Fruit fly (Drosophila melanogaster) whole organism, embryonic: Measurements from ENCODE around the gene CG14642.

ENCODE experiments used
- Aef1 ChIP-seq: fragments of 200-800 bp; sonication (Bioruptor generic); IDR thresholded peaks from 3 replicates; pipeline ENCODE4 v1.3.6; 2022; ENCODE audit warnings: missing biosample characterization, missing genetic modification characterization
- CG10431 ChIP-seq: fragments of 200-800 bp; sonication (Bioruptor generic); optimal IDR thresholded peaks from 3 replicates; lab custom pipeline; 2018; ENCODE audit warnings: missing biosample characterization, mild to moderate bottlenecking, missing genetic modification characterization
- CG12659 ChIP-seq: fragments of 200-800 bp; sonication (Bioruptor generic); optimal IDR thresholded peaks from 3 replicates; lab custom pipeline; 2017; ENCODE audit warnings: mild to moderate bottlenecking, missing biosample characterization, missing genetic modification reagents, missing genetic modification characterization
- CG13424 ChIP-seq: fragments of 200-800 bp; sonication (Bioruptor generic); optimal IDR thresholded peaks from 2 replicates; lab custom pipeline; 2019; ENCODE audit warnings: missing biosample characterization, mild to moderate bottlenecking, missing genetic modification characterization, moderate library complexity
- CG13775 ChIP-seq: fragments of 200-800 bp; sonication (Bioruptor generic); optimal IDR thresholded peaks from 3 replicates; lab custom pipeline; 2017; ENCODE audit warnings: missing biosample characterization, mild to moderate bottlenecking, missing genetic modification characterization
- CG14710 ChIP-seq: fragments of 200-800 bp; sonication (Bioruptor generic); optimal IDR thresholded peaks from 3 replicates; lab custom pipeline; 2019; ENCODE audit warnings: missing biosample characterization, mild to moderate bottlenecking, missing genetic modification characterization, moderate library complexity
- CG17361 ChIP-seq: fragments of 200-800 bp; sonication (Bioruptor generic); IDR thresholded peaks from 3 replicates; pipeline ENCODE4 v1.3.6; 2022; ENCODE audit warnings: missing biosample characterization, missing genetic modification characterization
- CG18011 ChIP-seq: fragments of 200-800 bp; sonication (Bioruptor generic); optimal IDR thresholded peaks from 2 replicates; lab custom pipeline; 2017; ENCODE audit warnings: missing biosample characterization, missing genetic modification characterization, mild to moderate bottlenecking, moderate library complexity, missing genotype
- CG18764 ChIP-seq: fragments of 200-800 bp; sonication (Bioruptor generic); optimal IDR thresholded peaks from 3 replicates; lab custom pipeline; 2016; ENCODE audit warnings: missing biosample characterization, missing genetic modification characterization
- CG2129 ChIP-seq: fragments of 200-800 bp; sonication (Bioruptor generic); IDR thresholded peaks from 2 replicates; pipeline ENCODE4 v1.3.6; 2022; ENCODE audit warnings: missing biosample characterization, missing genetic modification characterization; ENCODE audit not compliant: partially characterized antibody
- CG2199 ChIP-seq: fragments of 200-800 bp; sonication (Bioruptor generic); IDR thresholded peaks from 3 replicates; pipeline ENCODE4 v1.3.6; 2022; ENCODE audit warnings: missing biosample characterization, missing genetic modification characterization
- CG3065 ChIP-seq: fragments of 200-800 bp; sonication (Bioruptor generic); optimal IDR thresholded peaks from 2 replicates; lab custom pipeline; 2016; ENCODE audit warnings: missing biosample characterization, missing genetic modification characterization
- CG32772 ChIP-seq: fragments of 200-800 bp; sonication (Bioruptor generic); IDR thresholded peaks from 2 replicates; pipeline ENCODE4 v1.3.6; 2022; ENCODE audit warnings: missing biosample characterization, missing genetic modification characterization
- CG33213 ChIP-seq: fragments of 200-800 bp; sonication (Bioruptor generic); optimal IDR thresholded peaks from 3 replicates; lab custom pipeline; 2016; ENCODE audit warnings: missing biosample characterization, missing genetic modification characterization
- CG3995 ChIP-seq: fragments of 200-800 bp; sonication (Bioruptor generic); optimal IDR thresholded peaks from 3 replicates; lab custom pipeline; 2016; ENCODE audit warnings: missing biosample characterization, missing genetic modification characterization
- CG6272 ChIP-seq: fragments of 200-800 bp; sonication (Bioruptor generic); IDR thresholded peaks from 2 replicates; pipeline ENCODE4 v1.3.6; 2022; ENCODE audit warnings: missing biosample characterization, missing genetic modification characterization
- CG8290 ChIP-seq, 3 experiments: fragments of 200-800 bp; sonication (Bioruptor generic); optimal IDR thresholded peaks; 2 replicates each; lab custom pipeline; 2016 to 2019; ENCODE audit warnings: missing biosample characterization in 3 of 3, missing genetic modification characterization in 3 of 3, mild to moderate bottlenecking in 2 of 3, moderate library complexity in 1 of 3
- CG9727 ChIP-seq: fragments of 200-800 bp; sonication (Bioruptor generic); optimal IDR thresholded peaks from 3 replicates; lab custom pipeline; 2017; ENCODE audit warnings: missing biosample characterization, mild to moderate bottlenecking, missing genetic modification characterization
- CHES-1-like ChIP-seq: fragments of 200-800 bp; sonication (Bioruptor generic); optimal IDR thresholded peaks from 2 replicates; lab custom pipeline; 2016; ENCODE audit warnings: missing biosample characterization, missing genetic modification characterization
- CkIIα-i1 ChIP-seq: fragments of 200-800 bp; sonication (Bioruptor generic); IDR thresholded peaks from 2 replicates; pipeline ENCODE4 v1.3.6; 2022; ENCODE audit warnings: missing biosample characterization, missing genetic modification characterization
- D19A ChIP-seq: fragments of 200-800 bp; optimal IDR thresholded peaks from 3 replicates; lab custom pipeline; 2019; ENCODE audit warnings: missing biosample characterization, mild to moderate bottlenecking, missing genetic modification characterization, moderate library complexity
- Dll ChIP-seq: fragments of 200-800 bp; sonication (Bioruptor generic); IDR thresholded peaks from 4 replicates; pipeline ENCODE4 v1.3.6; 2022; ENCODE audit warnings: missing biosample characterization, missing genetic modification characterization; ENCODE audit not compliant: partially characterized antibody
- ERR ChIP-seq: fragments of 200-800 bp; sonication (Bioruptor generic); optimal IDR thresholded peaks from 2 replicates; lab custom pipeline; 2016; ENCODE audit warnings: missing biosample characterization, missing genetic modification characterization
- Fer1 ChIP-seq: fragments of 200-800 bp; sonication (Bioruptor generic); optimal IDR thresholded peaks from 2 replicates; lab custom pipeline; 2017; ENCODE audit warnings: missing biosample characterization, mild to moderate bottlenecking, missing genetic modification characterization
- Hmx ChIP-seq: fragments of 200-800 bp; sonication (Bioruptor generic); optimal IDR thresholded peaks from 2 replicates; lab custom pipeline; 2016; ENCODE audit warnings: missing biosample characterization, missing genetic modification characterization
- Hr51 ChIP-seq, 2 experiments: fragments of 200-800 bp; sonication (Bioruptor generic); optimal IDR thresholded peaks; 2 replicates in 1 of 2; 3 replicates in 1 of 2; lab custom pipeline; 2016 to 2018; ENCODE audit warnings: missing biosample characterization in 2 of 2, missing genetic modification characterization in 2 of 2, mild to moderate bottlenecking in 1 of 2, moderate library complexity in 1 of 2
- Kr ChIP-seq: fragments of 200-800 bp; sonication (Bioruptor generic); optimal IDR thresholded peaks from 2 replicates; lab custom pipeline; 2017; ENCODE audit warnings: missing biosample characterization, mild to moderate bottlenecking, missing genetic modification characterization
- NFAT ChIP-seq: fragments of 200-800 bp; sonication (Bioruptor generic); IDR thresholded peaks from 2 replicates; pipeline ENCODE4 v1.3.6; 2022; ENCODE audit warnings: missing biosample characterization, missing genetic modification characterization
- Rfx ChIP-seq: fragments of 200-800 bp; sonication (Bioruptor generic); IDR thresholded peaks from 2 replicates; pipeline ENCODE4 v1.3.6; 2022; ENCODE audit warnings: missing biosample characterization, missing genetic modification characterization
- Side ChIP-seq: fragments of 200-800 bp; sonication (Bioruptor generic); optimal IDR thresholded peaks from 2 replicates; lab custom pipeline; 2016; ENCODE audit warnings: missing biosample characterization, missing genetic modification characterization
- al ChIP-seq: fragments of 200-800 bp; sonication (Bioruptor generic); IDR thresholded peaks from 2 replicates; pipeline ENCODE4 v1.3.6; 2022; ENCODE audit warnings: missing biosample characterization, missing genetic modification characterization
- chm ChIP-seq: fragments of 200-800 bp; sonication (Bioruptor generic); IDR thresholded peaks from 2 replicates; pipeline ENCODE4 v1.3.6; 2022; ENCODE audit warnings: missing biosample characterization, missing genetic modification characterization
- chn ChIP-seq: fragments of 200-800 bp; sonication (Bioruptor generic); optimal IDR thresholded peaks from 2 replicates; lab custom pipeline; 2016; ENCODE audit warnings: missing biosample characterization, missing genetic modification characterization
- da ChIP-seq: fragments of 200-800 bp; sonication (Bioruptor generic); optimal IDR thresholded peaks from 2 replicates; lab custom pipeline; 2016; ENCODE audit warnings: missing biosample characterization, missing genetic modification characterization
- esg ChIP-seq: fragments of 200-800 bp; sonication (Bioruptor generic); conservative IDR thresholded peaks from 2 replicates; pipeline ENCODE4 v1.3.6; 2022; ENCODE audit warnings: missing biosample characterization, missing genetic modification characterization
- fd64A ChIP-seq: fragments of 200-800 bp; sonication (Bioruptor generic); optimal IDR thresholded peaks from 3 replicates; lab custom pipeline; 2018; ENCODE audit warnings: missing biosample characterization, mild to moderate bottlenecking, missing genetic modification characterization
- gcm ChIP-seq: fragments of 200-800 bp; sonication (Bioruptor generic); optimal IDR thresholded peaks from 2 replicates; lab custom pipeline; 2019; ENCODE audit warnings: missing biosample characterization, mild to moderate bottlenecking, missing genetic modification characterization, moderate library complexity
- h ChIP-seq: fragments of >200 bp; optimal IDR thresholded peaks from 2 replicates; lab custom pipeline; 2017
- knrl ChIP-seq: fragments of 200-800 bp; sonication (Bioruptor generic); IDR thresholded peaks from 3 replicates; pipeline ENCODE4 v1.3.6; 2022; ENCODE audit warnings: missing biosample characterization, missing genetic modification characterization; ENCODE audit not compliant: partially characterized antibody
- lbe ChIP-seq: fragments of 200-800 bp; sonication (Bioruptor generic); optimal IDR thresholded peaks from 2 replicates; lab custom pipeline; 2016; ENCODE audit warnings: missing biosample characterization, mild to moderate bottlenecking, missing genetic modification characterization
- nom ChIP-seq: fragments of 200-800 bp; sonication (Bioruptor generic); optimal IDR thresholded peaks from 2 replicates; lab custom pipeline; 2017; ENCODE audit warnings: missing biosample characterization, missing genetic modification characterization, mild to moderate bottlenecking, moderate library complexity, missing genetic modification reagents
- odd ChIP-seq: fragments of 200-800 bp; sonication (Bioruptor generic); optimal IDR thresholded peaks from 2 replicates; lab custom pipeline; 2017; ENCODE audit warnings: missing biosample characterization, mild to moderate bottlenecking, missing genetic modification characterization
- pnt ChIP-seq: fragments of 200-800 bp; sonication (Bioruptor generic); optimal IDR thresholded peaks from 3 replicates; lab custom pipeline; 2016; ENCODE audit warnings: missing biosample characterization, missing genetic modification characterization
- salm ChIP-seq: fragments of 200-800 bp; sonication (Bioruptor generic); optimal IDR thresholded peaks from 2 replicates; lab custom pipeline; 2018; ENCODE audit warnings: missing biosample characterization, mild to moderate bottlenecking, missing genetic modification characterization
- sna ChIP-seq: fragments of 200-800 bp; sonication (Bioruptor generic); IDR thresholded peaks from 2 replicates; pipeline ENCODE4 v1.3.6; 2022; ENCODE audit warnings: missing biosample characterization, missing genetic modification characterization; ENCODE audit not compliant: partially characterized antibody
- sob ChIP-seq: fragments of 200-800 bp; sonication (Bioruptor generic); IDR thresholded peaks from 2 replicates; pipeline ENCODE4 v1.3.6; 2022; ENCODE audit warnings: missing biosample characterization, missing genetic modification characterization
- tap ChIP-seq: fragments of 200-800 bp; optimal IDR thresholded peaks from 3 replicates; lab custom pipeline; 2019; ENCODE audit warnings: missing biosample characterization, mild to moderate bottlenecking, missing genetic modification characterization, moderate library complexity
- tin ChIP-seq: fragments of 200-800 bp; sonication (Bioruptor generic); optimal IDR thresholded peaks from 3 replicates; lab custom pipeline; 2016; ENCODE audit warnings: missing biosample characterization, missing genetic modification characterization
- trem ChIP-seq: fragments of 200-800 bp; optimal IDR thresholded peaks from 3 replicates; lab custom pipeline; 2019; ENCODE audit warnings: missing biosample characterization, mild to moderate bottlenecking, missing genetic modification characterization, moderate library complexity
- zen2 ChIP-seq: fragments of 200-800 bp; sonication (Bioruptor generic); IDR thresholded peaks from 3 replicates; pipeline ENCODE4 v1.3.6; 2022; ENCODE audit warnings: missing biosample characterization, missing genetic modification characterization; ENCODE audit not compliant: partially characterized antibody

CG14642 gene

DNA sequence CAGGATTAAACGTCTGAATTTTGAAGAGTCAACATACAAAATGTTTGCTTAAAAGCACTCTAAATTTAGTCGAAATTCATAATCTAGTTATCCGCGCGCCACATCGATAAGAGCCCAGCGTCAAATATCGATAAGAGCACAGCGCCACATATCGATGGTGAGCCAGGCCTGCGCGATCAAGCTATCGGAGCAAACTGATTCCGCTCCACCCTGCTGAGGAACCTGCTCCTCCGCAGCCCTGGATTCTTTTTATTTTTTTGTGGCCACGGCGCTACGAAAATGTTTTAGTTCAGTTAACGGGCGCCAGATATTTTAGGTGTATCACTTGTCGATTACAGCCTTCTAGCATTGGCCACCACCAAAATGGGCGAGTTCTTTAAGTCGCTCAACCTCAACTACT, 21.7 kb downstream of the CG14642 start (continued):
- peak; percentile 32 for TF ChIP-seq CG8290 (GFP tag; optimal IDR thresholded peaks at IDR 0.05; lab: Kevin White, UChicago)
- TF ChIP-seq CG8290 (tag; optimal IDR thresholded peaks at IDR 0.05; lab: Kevin White, UChicago): peak in 1 of 2 experiments; percentile 80
- peak; percentile 95 for TF ChIP-seq Dll
- peak; percentile 53 for TF ChIP-seq NFAT (GFP tag; lab: Robert Waterston, UW)
- TF ChIP-seq gcm (GFP tag; lab: Kevin White, UChicago): no peak
- peak; percentile 59 for TF ChIP-seq CHES-1-like (GFP tag; lab: Kevin White, UChicago)
- TF ChIP-seq Hr51 (GFP tag; optimal IDR thresholded peaks at IDR 0.05; lab: Kevin White, UChicago): peak in 1 of 2 experiments; percentile 44
- no peak for TF ChIP-seq pnt (GFP tag; lab: Kevin White, UChicago)
- TF ChIP-seq zen2 (GFP tag; lab: Robert Waterston, UW): peak; percentile 97
- no peak for TF ChIP-seq tap (tag; lab: Kevin White, UChicago)
- peak; percentile 56 for TF ChIP-seq tin
- no peak for TF ChIP-seq CG32772 (GFP tag; lab: Robert Waterston, UW)
- no peak for TF ChIP-seq Kr (GFP tag; lab: Kevin White, UChicago)
- peak; percentile 14 for TF ChIP-seq CG13424 (tag; lab: Kevin White, UChicago)
- no peak for TF ChIP-seq Side (GFP tag; lab: Kevin White, UChicago)
- TF ChIP-seq CG17361 (GFP tag; lab: Robert Waterston, UW): peak; percentile 47; the same call in 1 of the 3 replicates
- TF ChIP-seq h (lab: Kevin White, UChicago): no peak
- TF ChIP-seq sna (GFP tag; lab: Robert Waterston, UW): peak; percentile 96
- TF ChIP-seq knrl: peak; percentile 98
- peak; percentile 42 for TF ChIP-seq CG14710 (tag; lab: Kevin White, UChicago)
- no peak; the same call in 1 of the 2 replicates for TF ChIP-seq CG6272 (GFP tag; lab: Robert Waterston, UW)
- peak; percentile 69 for TF ChIP-seq trem
- TF ChIP-seq sob (GFP tag; lab: Robert Waterston, UW): peak; percentile 74
- no peak for TF ChIP-seq odd
- TF ChIP-seq salm (tag; lab: Kevin White, UChicago): no peak
- TF ChIP-seq D19A (tag; lab: Kevin White, UChicago): no peak
- TF ChIP-seq CG12659 (GFP tag; lab: Kevin White, UChicago): peak; percentile 72
- peak; percentile 92 for TF ChIP-seq CG2129 (GFP tag; lab: Robert Waterston, UW)
- TF ChIP-seq CG18011: peak; percentile 20
- TF ChIP-seq lbe: no peak
- TF ChIP-seq chn (GFP tag; lab: Kevin White, UChicago): peak; percentile 25
- 0 out of 2 replicates have a peak, but pooled peaks have one; percentile 10 for TF ChIP-seq al (GFP tag; lab: Robert Waterston, UW)
- no peak for TF ChIP-seq CkIIα-i1
- no peak for TF ChIP-seq esg (GFP tag; lab: Robert Waterston, UW)
- TF ChIP-seq ERR: peak; percentile 50
- no peak for TF ChIP-seq CG3065 (GFP tag; lab: Kevin White, UChicago)
- peak; percentile 25 for TF ChIP-seq CG13775
- TF ChIP-seq Fer1: peak; percentile 27
- no peak for TF ChIP-seq Hmx (GFP tag; lab: Kevin White, UChicago)
- TF ChIP-seq nom (GFP tag; lab: Kevin White, UChicago): no peak
- 0 out of 3 replicates have a peak, but pooled peaks have one; percentile 76 for TF ChIP-seq CG2199 (GFP tag; lab: Robert Waterston, UW)
- no peak for TF ChIP-seq CG10431
- no peak for TF ChIP-seq Aef1
- no peak for TF ChIP-seq fd64A (GFP tag; lab: Kevin White, UChicago)
- TF ChIP-seq CG18764 (GFP tag; lab: Kevin White, UChicago): no peak
- TF ChIP-seq chm (GFP tag; lab: Robert Waterston, UW): peak; percentile 54; the same call in 1 of the 2 replicates
- peak; percentile 52 for TF ChIP-seq CG3995
- TF ChIP-seq Rfx: peak; percentile 76
- peak; percentile 84 for TF ChIP-seq CG33213 (GFP tag; lab: Kevin White, UChicago)
- TF ChIP-seq da: no peak
- TF ChIP-seq CG9727 (GFP tag; lab: Kevin White, UChicago): peak; percentile 20
